Worm (Caenorhabditis elegans): Measurements from ENCODE around the gene srg-11.

DNA sequence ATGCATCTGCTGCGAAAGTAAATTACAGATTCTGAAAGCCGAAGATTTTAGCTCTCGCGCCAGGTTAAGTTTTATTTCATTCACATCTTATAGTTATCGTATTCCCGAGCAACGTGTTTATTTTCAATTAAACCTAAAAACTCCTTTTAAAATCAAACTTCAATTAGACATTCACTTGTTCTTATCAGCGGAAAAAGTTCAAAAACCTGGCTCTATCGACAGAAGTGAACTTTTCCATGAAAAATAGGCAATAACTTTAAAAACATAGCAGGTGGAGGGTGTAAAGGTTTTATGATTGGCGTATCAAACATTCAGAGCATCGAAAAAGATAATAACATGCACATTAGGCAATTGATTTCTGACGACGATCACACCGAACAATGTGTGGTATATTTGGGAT, 9.2 kb downstream of the srg-11 start, which contains the start of gene ppat-1:
- TF ChIP-seq F13C5.2 (tag; optimal IDR thresholded peaks at IDR 0.05) = no peak
- TF ChIP-seq B0310.2 (tag; optimal IDR thresholded peaks at IDR 0.05) = no peak
- no peak for TF ChIP-seq ama-1 (optimal IDR thresholded peaks at IDR 0.05)
- no peak for TF ChIP-seq ceh-13 (GFP tag; optimal IDR thresholded peaks at IDR 0.05)
